Worm (Caenorhabditis elegans) whole organism, mixed stage, embryonic: Measurements from ENCODE around the gene K09D9.3.

ENCODE experiments used
- ceh-83 ChIP-seq: fragments of 200-800 bp; sonication (Bioruptor generic); optimal IDR thresholded peaks from 2 replicates; lab custom pipeline; 2018; ENCODE audit warnings: mild to moderate bottlenecking, missing genetic modification characterization, missing compliant biosample characterization
- mab-5 ChIP-seq: fragments of 150-350 bp; optimal IDR thresholded peaks from 2 replicates; lab custom pipeline; 2014; ENCODE audit warnings: missing biosample characterization, missing genetic modification characterization
- nhr-76 ChIP-seq: sonication (generic microtip); optimal IDR thresholded peaks from 2 replicates; lab custom pipeline; 2017; ENCODE audit warnings: missing biosample characterization, missing genetic modification characterization
- ztf-11 ChIP-seq: fragments of 150-350 bp; optimal IDR thresholded peaks from 2 replicates; lab custom pipeline; 2014; ENCODE audit warnings: missing biosample characterization, missing genetic modification characterization

ce11 chrV:4031319-4031718, 12.0 kb downstream of the K09D9.3 start, which contains the start of gene cyp-35A4:
- TF ChIP-seq mab-5 (tag; lab: Kevin White, UChicago) (no peak), nhr-76 (tag; lab: Kevin White, UChicago) (no peak), ztf-11 (tag; lab: Kevin White, UChicago) (no peak), ceh-83 (no peak)
